Worm (Caenorhabditis elegans): ENCODE measurements around the gene abcf-1.

abcf-1 gene

ce11 chrV:12727104-12727637 lies 36.0 kb downstream of the abcf-1 start, which contains the start of gene R11D1.13:
TSS of gene R11D1.13 (plus strand) at chrV:12727154.
- TF ChIP-seq F22D6.2 (tag; optimal IDR thresholded peaks at IDR 0.05) (no peak), ets-4 (GFP tag; optimal IDR thresholded peaks at IDR 0.05) (no peak), lin-26 (GFP tag; IDR thresholded peaks at IDR 0.05) (no peak), rec-8 (tag; optimal IDR thresholded peaks at IDR 0.05) (no peak), ceh-79 (tag; optimal IDR thresholded peaks at IDR 0.05) (no peak), ceh-100 (GFP tag; IDR thresholded peaks at IDR 0.05) (no peak), ztf-25 (GFP tag; IDR thresholded peaks at IDR 0.05) (no peak), F23B12.7 (tag; optimal IDR thresholded peaks at IDR 0.05; ENCODE audit: insufficient read depth) (no peak), egl-18 (GFP tag; IDR thresholded peaks at IDR 0.05) (no peak), lsl-1 (GFP tag; optimal IDR thresholded peaks at IDR 0.05) (no peak), ztf-3 (GFP tag; optimal IDR thresholded peaks at IDR 0.05) (no peak), F39B2.1 (GFP tag; IDR thresholded peaks at IDR 0.05) (no peak), C06A6.2 (GFP tag; conservative IDR thresholded peaks at IDR 0.05) (no peak), nfyb-1 (GFP tag; IDR thresholded peaks at IDR 0.05) (0 out of 2 replicates have a peak, but pooled peaks have one; percentile 29), bed-1 (GFP tag; IDR thresholded peaks at IDR 0.05) (no peak), K12H6.12 (tag; optimal IDR thresholded peaks at IDR 0.05) (no peak), bed-2 (GFP tag; IDR thresholded peaks at IDR 0.05) (no peak), lin-35 (GFP tag; optimal IDR thresholded peaks at IDR 0.05) (peak in 1 of 3 experiments; percentile 5), lin-54 (GFP tag; optimal IDR thresholded peaks at IDR 0.05) (peak; percentile 9), nfya-2 (GFP tag; IDR thresholded peaks at IDR 0.05) (no peak), ekl-4 (GFP tag; IDR thresholded peaks at IDR 0.05) (0 out of 2 replicates have a peak, but pooled peaks have one; percentile 34), F37B4.10 (GFP tag; IDR thresholded peaks at IDR 0.05) (no peak), snpc-4 (GFP tag; optimal IDR thresholded peaks at IDR 0.05) (no peak), snpc-4 (tag; optimal IDR thresholded peaks at IDR 0.05) (no peak), B0336.3 (GFP tag; IDR thresholded peaks at IDR 0.05) (peak; percentile 51), ceh-58 (GFP tag; IDR thresholded peaks at IDR 0.05) (no peak), madf-6 (GFP tag; IDR thresholded peaks at IDR 0.05) (peak; percentile 54; the same call in 1 of the 2 replicates), aptf-2 (GFP tag; conservative IDR thresholded peaks at IDR 0.05) (no peak), F10E7.11 (tag; optimal IDR thresholded peaks at IDR 0.05) (no peak), rpc-1 (optimal IDR thresholded peaks at IDR 0.05) (no peak), rpc-1 (tag; optimal IDR thresholded peaks at IDR 0.05) (no peak), rcor-1 (GFP tag; IDR thresholded peaks at IDR 0.05) (no peak; the same call in 1 of the 2 replicates), nfya-1 (tag; optimal IDR thresholded peaks at IDR 0.05; ENCODE audit: borderline replicate concordance, insufficient read depth) (no peak), madf-10 (tag; optimal IDR thresholded peaks at IDR 0.05) (no peak)

DNA sequence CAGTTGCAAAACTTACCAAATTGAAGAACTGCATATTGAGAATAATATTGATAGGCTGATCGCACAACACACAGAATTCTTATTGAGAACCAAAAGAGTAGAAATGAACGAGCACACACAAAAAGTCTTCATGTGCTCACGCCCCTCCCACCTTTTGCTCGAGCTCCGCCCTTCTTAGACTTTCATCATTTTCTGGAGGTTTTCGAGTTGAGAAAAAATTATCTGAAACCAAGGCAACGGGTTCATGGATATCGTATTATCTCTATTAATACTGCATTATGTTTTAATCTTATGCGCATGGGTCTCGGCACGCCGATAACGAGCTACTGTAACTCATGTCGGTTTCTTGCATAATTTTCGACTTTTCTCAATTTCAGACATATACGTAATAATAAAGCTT lies 37.3 kb downstream of the abcf-1 start, which contains the start of gene R11D1.12:
R11D1.12 (minus strand) TSS at position 101 of the 400 bp plus-strand sequence.
- no peak for TF ChIP-seq unc-130 (GFP tag; optimal IDR thresholded peaks at IDR 0.05)
- TF ChIP-seq ekl-4 (GFP tag; IDR thresholded peaks at IDR 0.05) = no peak
- TF ChIP-seq madf-8 (GFP tag; conservative IDR thresholded peaks at IDR 0.05) = no peak
- TF ChIP-seq K11D2.4 (GFP tag; IDR thresholded peaks at IDR 0.05) = no peak
- no peak for TF ChIP-seq mel-28 (tag; optimal IDR thresholded peaks at IDR 0.05; ENCODE audit: borderline replicate concordance)
- no peak for TF ChIP-seq hlh-12 (tag; optimal IDR thresholded peaks at IDR 0.05)
- TF ChIP-seq dpl-1 (GFP tag; optimal IDR thresholded peaks at IDR 0.05) = no peak
- no peak for TF ChIP-seq tbx-9 (tag; optimal IDR thresholded peaks at IDR 0.05; ENCODE audit: borderline replicate concordance)
- no peak for TF ChIP-seq tbp1 (GFP tag; optimal IDR thresholded peaks at IDR 0.05)
- TF ChIP-seq aptf-2 (GFP tag; conservative IDR thresholded peaks at IDR 0.05) = no peak
- TF ChIP-seq cebp-2 (GFP tag; IDR thresholded peaks at IDR 0.05) = no peak
- no peak for TF ChIP-seq akir-1 (GFP tag; optimal IDR thresholded peaks at IDR 0.05)
- TF ChIP-seq T26A5.8 (tag; optimal IDR thresholded peaks at IDR 0.05) = no peak
- no peak for TF ChIP-seq ztf-18 (tag; optimal IDR thresholded peaks at IDR 0.05)
- no peak for TF ChIP-seq ama-1 (optimal IDR thresholded peaks at IDR 0.05)
- no peak for TF ChIP-seq ama-1 (GFP tag; optimal IDR thresholded peaks at IDR 0.05)
- TF ChIP-seq fkh-3 (tag; optimal IDR thresholded peaks at IDR 0.05) = no peak
- TF ChIP-seq F22D6.2 (tag; optimal IDR thresholded peaks at IDR 0.05) = no peak
- no peak for TF ChIP-seq lin-26 (GFP tag; IDR thresholded peaks at IDR 0.05)
- no peak for TF ChIP-seq unc-62 (GFP tag; optimal IDR thresholded peaks at IDR 0.05)
